Comparison of ENCODE assay signal across 1 fruit fly cellular context in the genomic region with DNA sequence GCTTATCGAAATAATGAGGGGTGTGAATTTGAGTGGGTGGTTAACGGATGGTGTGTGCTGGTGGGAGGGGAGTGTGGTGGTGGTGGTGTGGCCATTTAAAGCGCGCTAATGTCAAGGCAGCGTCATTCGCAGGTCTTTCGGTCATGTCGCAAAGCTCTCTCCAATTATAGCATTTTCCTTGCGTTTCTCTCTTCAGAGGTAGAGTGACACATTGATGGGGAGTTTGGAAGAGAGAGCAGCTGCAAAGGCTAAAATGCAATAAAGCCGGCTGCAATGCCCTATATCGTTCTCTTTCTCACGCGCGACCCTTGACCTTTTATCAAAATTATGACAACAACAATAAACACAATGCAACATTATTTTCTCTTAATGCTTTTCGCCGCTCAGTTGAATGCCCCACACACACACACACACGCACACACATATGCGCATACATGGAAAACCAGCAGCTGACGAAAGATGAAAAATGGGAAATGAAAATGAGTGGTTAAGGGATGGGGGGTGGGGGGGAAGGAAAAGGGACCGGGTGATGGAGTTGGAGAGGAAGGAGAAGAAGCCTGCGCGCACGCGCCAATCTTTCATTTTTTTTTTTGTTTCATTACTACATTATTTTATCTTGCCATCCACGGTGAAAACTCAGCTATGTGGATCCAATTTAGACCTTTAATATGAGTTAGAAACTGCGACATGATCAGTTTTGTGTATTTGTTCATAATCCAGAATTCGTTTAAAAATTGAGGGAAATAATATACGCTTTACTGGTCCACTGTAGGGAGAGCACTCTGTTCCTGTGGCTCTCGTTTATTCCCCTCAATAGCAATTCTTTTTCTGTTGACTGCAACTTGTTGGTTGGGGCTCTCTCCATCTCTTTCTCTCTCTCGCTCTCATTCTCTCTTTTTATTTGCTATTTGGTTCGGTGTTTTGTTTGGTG.
A peak's percentile ranks its signal among the peaks of the same experiment; 100 is the strongest.
TF ChIP-seq lines count a peak whose summit lies in the region.

No protein-coding gene starts in this region.

TF ChIP-seq in whole organism, embryonic, 481 proteins besides CTCF, POLR2A, EP300 and RAD21 (continued from another document and continues in another):
- TF ChIP-seq lola (GFP tag; optimal IDR thresholded peaks at IDR 0.05; lab: Kevin White, UChicago) (peak in 1 of 3 experiments; percentile 74), CG2116 (GFP tag; optimal IDR thresholded peaks at IDR 0.05; lab: Kevin White, UChicago) (peak; percentile 26), CG12071 (GFP tag; optimal IDR thresholded peaks at IDR 0.05; lab: Kevin White, UChicago) (peak; percentile 81), CG43689 (GFP tag; IDR thresholded peaks at IDR 0.05; lab: Robert Waterston, UW) (no peak), CG6254 (GFP tag; optimal IDR thresholded peaks at IDR 0.05; lab: Kevin White, UChicago) (peak; percentile 69), peb (GFP tag; IDR thresholded peaks at IDR 0.05; lab: Robert Waterston, UW) (peak; percentile 70; the same call in 1 of the 2 replicates), unpg (GFP tag; optimal IDR thresholded peaks at IDR 0.05; lab: Kevin White, UChicago) (peak; percentile 81), CG6689 (GFP tag; IDR thresholded peaks at IDR 0.05; lab: Robert Waterston, UW) (peak; percentile 84), sob (GFP tag; IDR thresholded peaks at IDR 0.05; lab: Robert Waterston, UW) (peak; percentile 72), cad (GFP tag; optimal IDR thresholded peaks at IDR 0.05; lab: Kevin White, UChicago) (no peak), MESR4 (GFP tag; optimal IDR thresholded peaks at IDR 0.05; lab: Kevin White, UChicago) (no peak), dmrt99B (tag; optimal IDR thresholded peaks at IDR 0.05; lab: Kevin White, UChicago) (peak; percentile 83), pb (GFP tag; optimal IDR thresholded peaks at IDR 0.05; lab: Kevin White, UChicago) (peak; percentile 57), Pdp1 (GFP tag; optimal IDR thresholded peaks at IDR 0.05; lab: Kevin White, UChicago) (peak; percentile 72 to 77), CG10462 (GFP tag; optimal IDR thresholded peaks at IDR 0.05; lab: Kevin White, UChicago) (peak; percentile 59), Awh (GFP tag; IDR thresholded peaks at IDR 0.05; lab: Robert Waterston, UW) (peak; percentile 61), fd3F (GFP tag; optimal IDR thresholded peaks at IDR 0.05; lab: Kevin White, UChicago) (peak; percentile 24), Mes4 (GFP tag; optimal IDR thresholded peaks at IDR 0.05; lab: Kevin White, UChicago) (peak; percentile 78), bowl (GFP tag; IDR thresholded peaks at IDR 0.05; lab: Robert Waterston, UW) (no peak), CG10267 (tag; optimal IDR thresholded peaks at IDR 0.05; lab: Kevin White, UChicago) (peak; percentile 70), abd-A (tag; optimal IDR thresholded peaks at IDR 0.05; lab: Kevin White, UChicago) (peak; percentile 83), slou (GFP tag; optimal IDR thresholded peaks at IDR 0.05; lab: Kevin White, UChicago) (peak; percentile 29), CG11247 (GFP tag; IDR thresholded peaks at IDR 0.05; lab: Robert Waterston, UW) (peak; percentile 71), Dek (tag; optimal IDR thresholded peaks at IDR 0.05; lab: Kevin White, UChicago) (peak; percentile 64), CHES-1-like (GFP tag; optimal IDR thresholded peaks at IDR 0.05; lab: Kevin White, UChicago) (peak; percentile 67), CG8281 (tag; optimal IDR thresholded peaks at IDR 0.05; lab: Kevin White, UChicago) (peak; percentile 55), CG18476 (GFP tag; optimal IDR thresholded peaks at IDR 0.05; lab: Kevin White, UChicago) (peak; percentile 47), CG18619 (GFP tag; optimal IDR thresholded peaks at IDR 0.05; lab: Kevin White, UChicago) (peak; percentile 53), wor (GFP tag; IDR thresholded peaks at IDR 0.05; lab: Robert Waterston, UW) (peak; percentile 62), Hmr (GFP tag; optimal IDR thresholded peaks at IDR 0.05; lab: Kevin White, UChicago) (peak; percentile 74), esg (GFP tag; conservative IDR thresholded peaks at IDR 0.05; lab: Robert Waterston, UW) (peak; percentile 63), br (optimal IDR thresholded peaks at IDR 0.05; lab: Kevin White, UChicago) (no peak), CG17802 (tag; optimal IDR thresholded peaks at IDR 0.05; lab: Kevin White, UChicago) (peak; percentile 0), inv (GFP tag; IDR thresholded peaks at IDR 0.05; lab: Robert Waterston, UW; ENCODE audit: partially characterized antibody) (no peak), CG9437 (GFP tag; optimal IDR thresholded peaks at IDR 0.05; lab: Kevin White, UChicago) (peak; percentile 47), nau (GFP tag; optimal IDR thresholded peaks at IDR 0.05; lab: Kevin White, UChicago) (peak; percentile 73), CG33213 (GFP tag; optimal IDR thresholded peaks at IDR 0.05; lab: Kevin White, UChicago) (peak; percentile 68), ken (GFP tag; IDR thresholded peaks at IDR 0.05; lab: Robert Waterston, UW) (peak; percentile 83), bcd (GFP tag; optimal IDR thresholded peaks at IDR 0.05; lab: Kevin White, UChicago) (peak; percentile 77), CG15479 (GFP tag; optimal IDR thresholded peaks at IDR 0.05; lab: Kevin White, UChicago) (no peak), bigmax (GFP tag; optimal IDR thresholded peaks at IDR 0.05; lab: Kevin White, UChicago) (no peak), Atf-2 (GFP tag; optimal IDR thresholded peaks at IDR 0.05; lab: Kevin White, UChicago) (peak; percentile 66), Side (GFP tag; optimal IDR thresholded peaks at IDR 0.05; lab: Kevin White, UChicago) (peak; percentile 83), zf30C (GFP tag; optimal IDR thresholded peaks at IDR 0.05; lab: Kevin White, UChicago) (no peak), phol (tag; optimal IDR thresholded peaks at IDR 0.05; lab: Kevin White, UChicago) (peak; percentile 84), CG17328 (GFP tag; IDR thresholded peaks at IDR 0.05; lab: Robert Waterston, UW) (peak; percentile 79), NK7.1 (GFP tag; optimal IDR thresholded peaks at IDR 0.05; lab: Kevin White, UChicago) (peak; percentile 68), Dbx (GFP tag; IDR thresholded peaks at IDR 0.05; lab: Robert Waterston, UW) (peak; percentile 62; the same call in 2 of the 3 replicates), Usf (GFP tag; optimal IDR thresholded peaks at IDR 0.05; lab: Kevin White, UChicago) (peak; percentile 34), ham (GFP tag; IDR thresholded peaks at IDR 0.05; lab: Robert Waterston, UW) (no peak), ase (GFP tag; IDR thresholded peaks at IDR 0.05; lab: Robert Waterston, UW) (peak; percentile 70; the same call in 2 of the 3 replicates), Hr78 (GFP tag; optimal IDR thresholded peaks at IDR 0.05; lab: Kevin White, UChicago) (peak in 1 of 2 experiments; percentile 99), HLH54F (GFP tag; optimal IDR thresholded peaks at IDR 0.05; lab: Kevin White, UChicago) (peak; percentile 46), CG1792 (GFP tag; optimal IDR thresholded peaks at IDR 0.05; lab: Kevin White, UChicago) (peak; percentile 60), CG11504 (tag; optimal IDR thresholded peaks at IDR 0.05; lab: Kevin White, UChicago) (peak; percentile 84), danr (GFP tag; IDR thresholded peaks at IDR 0.05; lab: Robert Waterston, UW) (peak; percentile 21; the same call in 1 of the 2 replicates), caup (GFP tag; optimal IDR thresholded peaks at IDR 0.05; lab: Kevin White, UChicago; ENCODE audit: severe bottlenecking) (peak; percentile 75), CG11695 (GFP tag; IDR thresholded peaks at IDR 0.05; lab: Robert Waterston, UW) (peak; percentile 69; the same call in 2 of the 3 replicates), CG7839 (tag; optimal IDR thresholded peaks at IDR 0.05; lab: Kevin White, UChicago) (peak; percentile 86), dmrt11E (tag; optimal IDR thresholded peaks at IDR 0.05; lab: Kevin White, UChicago) (peak; percentile 88), CG33557 (GFP tag; optimal IDR thresholded peaks at IDR 0.05; lab: Kevin White, UChicago) (peak; percentile 71), CG16863 (GFP tag; optimal IDR thresholded peaks at IDR 0.05; lab: Kevin White, UChicago) (peak; percentile 76), CG10366 (GFP tag; IDR thresholded peaks at IDR 0.05; lab: Robert Waterston, UW) (peak; percentile 78), sc (optimal IDR thresholded peaks at IDR 0.05; lab: Kevin White, UChicago) (no peak), sc (GFP tag; optimal IDR thresholded peaks at IDR 0.05; lab: Kevin White, UChicago) (peak; percentile 55), insv (GFP tag; optimal IDR thresholded peaks at IDR 0.05; lab: Kevin White, UChicago) (no peak), B-H2 (GFP tag; optimal IDR thresholded peaks at IDR 0.05; lab: Kevin White, UChicago) (peak; percentile 28), mirr (GFP tag; optimal IDR thresholded peaks at IDR 0.05; lab: Kevin White, UChicago) (peak; percentile 28), Hr39 (optimal IDR thresholded peaks at IDR 0.05; lab: Kevin White, UChicago) (no peak), ranshi (GFP tag; IDR thresholded peaks at IDR 0.05; lab: Robert Waterston, UW) (peak; percentile 77), CG14710 (tag; optimal IDR thresholded peaks at IDR 0.05; lab: Kevin White, UChicago) (peak; percentile 73), CG17912 (GFP tag; optimal IDR thresholded peaks at IDR 0.05; lab: Kevin White, UChicago) (no peak), CG12769 (tag; optimal IDR thresholded peaks at IDR 0.05; lab: Kevin White, UChicago) (peak; percentile 84), ap (GFP tag; IDR thresholded peaks at IDR 0.05; lab: Robert Waterston, UW) (peak; percentile 45; the same call in 1 of the 2 replicates), CG8089 (GFP tag; optimal IDR thresholded peaks at IDR 0.05; lab: Kevin White, UChicago) (peak; percentile 61), her (GFP tag; optimal IDR thresholded peaks at IDR 0.05; lab: Kevin White, UChicago) (peak; percentile 64), CG16813 (GFP tag; IDR thresholded peaks at IDR 0.05; lab: Robert Waterston, UW; ENCODE audit: partially characterized antibody) (no peak), Chrac-16 (GFP tag; optimal IDR thresholded peaks at IDR 0.05; lab: Kevin White, UChicago) (peak; percentile 72), Xbp1 (GFP tag; optimal IDR thresholded peaks at IDR 0.05; lab: Kevin White, UChicago) (peak; percentile 79), lbe (GFP tag; optimal IDR thresholded peaks at IDR 0.05; lab: Kevin White, UChicago) (peak; percentile 15), Bteb2 (GFP tag; optimal IDR thresholded peaks at IDR 0.05; lab: Kevin White, UChicago) (peak; percentile 37), CG10147 (GFP tag; optimal IDR thresholded peaks at IDR 0.05; lab: Kevin White, UChicago) (peak; percentile 38), CG18011 (GFP tag; optimal IDR thresholded peaks at IDR 0.05; lab: Kevin White, UChicago) (peak; percentile 32), so (GFP tag; IDR thresholded peaks at IDR 0.05; lab: Robert Waterston, UW) (no peak; the same call in 2 of the 3 replicates), Neu2 (GFP tag; optimal IDR thresholded peaks at IDR 0.05; lab: Kevin White, UChicago; ENCODE audit: borderline replicate concordance) (no peak), CG7357 (GFP tag; IDR thresholded peaks at IDR 0.05; lab: Robert Waterston, UW) (peak; percentile 71; the same call in 2 of the 3 replicates), CG16779 (GFP tag; IDR thresholded peaks at IDR 0.05; lab: Robert Waterston, UW) (no peak), CG6272 (GFP tag; IDR thresholded peaks at IDR 0.05; lab: Robert Waterston, UW) (peak; percentile 42), CG8359 (GFP tag; optimal IDR thresholded peaks at IDR 0.05; lab: Kevin White, UChicago; ENCODE audit: borderline replicate concordance) (peak; percentile 31), gfzf (GFP tag; optimal IDR thresholded peaks at IDR 0.05; lab: Kevin White, UChicago) (no peak), CG4282 (GFP tag; optimal IDR thresholded peaks at IDR 0.05; lab: Kevin White, UChicago) (peak; percentile 23), grn (GFP tag; optimal IDR thresholded peaks at IDR 0.05; lab: Kevin White, UChicago) (peak; percentile 44), CG1603 (tag; optimal IDR thresholded peaks at IDR 0.05; lab: Kevin White, UChicago) (peak; percentile 85), CG12391 (tag; optimal IDR thresholded peaks at IDR 0.05; lab: Kevin White, UChicago) (peak; percentile 79), CG4730 (GFP tag; IDR thresholded peaks at IDR 0.05; lab: Robert Waterston, UW) (peak; percentile 60), Hand (GFP tag; optimal IDR thresholded peaks at IDR 0.05; lab: Kevin White, UChicago) (peak; percentile 76), dimm (GFP tag; IDR thresholded peaks at IDR 0.05; lab: Robert Waterston, UW) (peak; percentile 66; the same call in 1 of the 2 replicates), CG11723 (GFP tag; optimal IDR thresholded peaks at IDR 0.05; lab: Kevin White, UChicago) (peak; percentile 74), trh (GFP tag; optimal IDR thresholded peaks at IDR 0.05; lab: Kevin White, UChicago) (peak; percentile 30), oc (tag; optimal IDR thresholded peaks at IDR 0.05; lab: Kevin White, UChicago) (peak; percentile 68), CG9727 (GFP tag; optimal IDR thresholded peaks at IDR 0.05; lab: Kevin White, UChicago) (peak; percentile 87), bsh (GFP tag; optimal IDR thresholded peaks at IDR 0.05; lab: Kevin White, UChicago) (peak; percentile 80 to 85), tll (GFP tag; optimal IDR thresholded peaks at IDR 0.05; lab: Kevin White, UChicago) (no peak), fd102C (GFP tag; optimal IDR thresholded peaks at IDR 0.05; lab: Kevin White, UChicago) (peak; percentile 6), Bgb (GFP tag; IDR thresholded peaks at IDR 0.05; lab: Robert Waterston, UW; ENCODE audit: partially characterized antibody) (no peak), MTF-1 (GFP tag; optimal IDR thresholded peaks at IDR 0.05; lab: Kevin White, UChicago; ENCODE audit: borderline replicate concordance) (peak; percentile 44), ems (GFP tag; optimal IDR thresholded peaks at IDR 0.05; lab: Kevin White, UChicago) (peak; percentile 1), unc-4 (GFP tag; IDR thresholded peaks at IDR 0.05; lab: Robert Waterston, UW; ENCODE audit: partially characterized antibody) (no peak), hth (optimal IDR thresholded peaks at IDR 0.05; lab: Kevin White, UChicago) (no peak), Mad (GFP tag; optimal IDR thresholded peaks at IDR 0.05; lab: Kevin White, UChicago) (peak; percentile 36), CG8944 (GFP tag; optimal IDR thresholded peaks at IDR 0.05; lab: Kevin White, UChicago) (peak; percentile 67), Doc2 (GFP tag; IDR thresholded peaks at IDR 0.05; lab: Robert Waterston, UW) (no peak), Opbp (GFP tag; IDR thresholded peaks at IDR 0.05; lab: Robert Waterston, UW; ENCODE audit: partially characterized antibody) (no peak), CG10959 (GFP tag; IDR thresholded peaks at IDR 0.05; lab: Robert Waterston, UW) (peak; percentile 66), CG3163 (GFP tag; optimal IDR thresholded peaks at IDR 0.05; lab: Kevin White, UChicago) (peak; percentile 84), ATbp (GFP tag; optimal IDR thresholded peaks at IDR 0.05; lab: Kevin White, UChicago) (peak; percentile 78), en (GFP tag; optimal IDR thresholded peaks at IDR 0.05; lab: Kevin White, UChicago) (peak; percentile 72)
